Worm (Caenorhabditis elegans) whole organism, early embryonic: Measurements from ENCODE around the gene C17G1.2.

Source experiments
- B0310.2 ChIP-seq: sonication (generic microtip); optimal IDR thresholded peaks from 2 replicates; lab custom pipeline; 2016; ENCODE audit warnings: mild to moderate bottlenecking, missing genetic modification characterization, missing compliant biosample characterization
- F13C5.2 ChIP-seq: sonication (generic microtip); optimal IDR thresholded peaks from 2 replicates; lab custom pipeline; 2017; ENCODE audit warnings: mild to moderate bottlenecking, missing genetic modification characterization, inconsistent platforms, missing compliant biosample characterization
- aly-1 ChIP-seq: sonication (generic microtip); optimal IDR thresholded peaks from 2 replicates; lab custom pipeline; 2016; ENCODE audit warnings: missing genetic modification characterization, missing compliant biosample characterization
- ama-1 ChIP-seq: fragments of 150-350 bp; optimal IDR thresholded peaks from 2 replicates; lab custom pipeline; 2014
- ceh-13 ChIP-seq: fragments of 200-800 bp; sonication (Bioruptor generic); optimal IDR thresholded peaks from 2 replicates; lab custom pipeline; 2018; ENCODE audit warnings: mild to moderate bottlenecking, missing genetic modification characterization, missing compliant biosample characterization
- ceh-36 ChIP-seq: sonication (generic microtip); optimal IDR thresholded peaks from 2 replicates; lab custom pipeline; 2016; ENCODE audit warnings: missing genetic modification characterization, inconsistent platforms, missing compliant biosample characterization
- ets-7 ChIP-seq: sonication (generic microtip); optimal IDR thresholded peaks from 2 replicates; lab custom pipeline; 2016; ENCODE audit warnings: missing genotype, missing genetic modification characterization, missing compliant biosample characterization
- flt-1 ChIP-seq: fragments of 200-800 bp; sonication (Bioruptor generic); IDR thresholded peaks from 2 replicates; pipeline ENCODE4 v1.3.6; 2022; ENCODE audit warnings: missing genetic modification characterization, missing compliant biosample characterization
- hmbx-1 ChIP-seq: sonication (generic microtip); optimal IDR thresholded peaks from 2 replicates; lab custom pipeline; 2016; ENCODE audit warnings: mild to moderate bottlenecking, missing genetic modification characterization, missing compliant biosample characterization
- hmg-4 ChIP-seq: fragments of 200-800 bp; sonication (Bioruptor generic); optimal IDR thresholded peaks from 2 replicates; lab custom pipeline; 2018; ENCODE audit warnings: mild to moderate bottlenecking, missing genetic modification characterization, missing compliant biosample characterization
- hnd-1 ChIP-seq: sonication (generic microtip); optimal IDR thresholded peaks from 2 replicates; lab custom pipeline; 2016; ENCODE audit warnings: missing genetic modification characterization, missing compliant biosample characterization
- pes-1 ChIP-seq: fragments of 200-800 bp; sonication (Bioruptor generic); IDR thresholded peaks from 2 replicates; pipeline ENCODE4 v1.3.6; 2022; ENCODE audit warnings: missing genetic modification reagents, missing genetic modification characterization, missing compliant biosample characterization
- scrt-1 ChIP-seq: fragments of 200-800 bp; sonication (Bioruptor generic); IDR thresholded peaks from 2 replicates; pipeline ENCODE4 v1.3.6; 2022; ENCODE audit warnings: missing genetic modification characterization, missing compliant biosample characterization
- sea-1 ChIP-seq: fragments of 200-800 bp; sonication (Bioruptor generic); conservative IDR thresholded peaks from 2 replicates; pipeline ENCODE4 v1.3.6; 2022; ENCODE audit warnings: missing genetic modification characterization, missing compliant biosample characterization
- tbx-11 ChIP-seq: fragments of 200-800 bp; sonication (Bioruptor generic); IDR thresholded peaks from 2 replicates; pipeline ENCODE4 v1.3.6; 2022; ENCODE audit warnings: missing genetic modification characterization, missing compliant biosample characterization
- tbx-37 ChIP-seq: fragments of 200-800 bp; sonication (Bioruptor generic); conservative IDR thresholded peaks from 2 replicates; pipeline ENCODE4 v1.3.6; 2022; ENCODE audit warnings: missing genetic modification reagents, missing genetic modification characterization, missing compliant biosample characterization
- tra-4 ChIP-seq: sonication (generic microtip); optimal IDR thresholded peaks from 2 replicates; lab custom pipeline; 2017; ENCODE audit warnings: missing genetic modification characterization, missing compliant biosample characterization

Gene C17G1.2

ce11 chrX:9948528-9948927 is 27.2 kb downstream of the C17G1.2 start:
- no peak for TF ChIP-seq tra-4 (tag; lab: Kevin White, UChicago)
- TF ChIP-seq B0310.2 (tag; lab: Kevin White, UChicago): no peak
- no peak for TF ChIP-seq sea-1
- TF ChIP-seq pes-1: no peak

- no peak for TF ChIP-seq tra-4 (tag; lab: Kevin White, UChicago)
- no peak for TF ChIP-seq tbx-37 (GFP tag; lab: Robert Waterston, UW)
- TF ChIP-seq tbx-11 (GFP tag; lab: Robert Waterston, UW): no peak
- TF ChIP-seq scrt-1 (GFP tag; lab: Robert Waterston, UW): no peak
- TF ChIP-seq hmbx-1 (tag; lab: Kevin White, UChicago): no peak
- TF ChIP-seq pes-1: no peak
- TF ChIP-seq ceh-13: no peak
- no peak for TF ChIP-seq B0310.2 (tag; lab: Kevin White, UChicago)
- TF ChIP-seq flt-1: no peak
- TF ChIP-seq ama-1 (lab: Kevin White, UChicago): no peak
- TF ChIP-seq ets-7 (tag; lab: Kevin White, UChicago): no peak
- TF ChIP-seq sea-1: no peak
- no peak for TF ChIP-seq hmg-4 (GFP tag; lab: Kevin White, UChicago)
- no peak for TF ChIP-seq ceh-36 (tag; lab: Kevin White, UChicago)
- TF ChIP-seq F13C5.2: no peak
- no peak for TF ChIP-seq hnd-1
These were observed 27.6 kb downstream of the C17G1.2 start, which contains the start of gene nas-37 for ce11 chrX:9948963-9949362. Gene nas-37 (minus strand): TSS chrX:9949063.

ce11 chrX:9954483-9955041 is 33.2 kb downstream of the C17G1.2 start, which contains the start of gene cysl-1:
Gene cysl-1 (minus strand): TSS chrX:9954533.
- TF ChIP-seq flt-1 (no peak), ets-7 (tag; lab: Kevin White, UChicago) (no peak), ceh-13 (no peak), hmbx-1 (tag; lab: Kevin White, UChicago) (no peak), sea-1 (no peak), tbx-37 (GFP tag; lab: Robert Waterston, UW) (no peak), aly-1 (no peak), hmg-4 (GFP tag; lab: Kevin White, UChicago) (no peak), tbx-11 (GFP tag; lab: Robert Waterston, UW) (no peak), tra-4 (tag; lab: Kevin White, UChicago) (no peak), ceh-36 (tag; lab: Kevin White, UChicago) (no peak), hnd-1 (no peak)

- TF ChIP-seq scrt-1 (GFP tag; lab: Robert Waterston, UW): no peak
- TF ChIP-seq pes-1: no peak
- no peak for TF ChIP-seq sea-1
- no peak for TF ChIP-seq aly-1
- no peak for TF ChIP-seq tra-4 (tag; lab: Kevin White, UChicago)
- TF ChIP-seq hmg-4 (GFP tag; lab: Kevin White, UChicago): no peak
- TF ChIP-seq ceh-13: no peak
- no peak for TF ChIP-seq hmbx-1 (tag; lab: Kevin White, UChicago)
- no peak for TF ChIP-seq F13C5.2
- TF ChIP-seq flt-1: no peak
- TF ChIP-seq ama-1 (lab: Kevin White, UChicago): no peak
- TF ChIP-seq ceh-36 (tag; lab: Kevin White, UChicago): no peak
- TF ChIP-seq tbx-37 (GFP tag; lab: Robert Waterston, UW): no peak
- no peak for TF ChIP-seq ets-7 (tag; lab: Kevin White, UChicago)
- TF ChIP-seq hnd-1: no peak
- TF ChIP-seq B0310.2 (tag; lab: Kevin White, UChicago): no peak
- TF ChIP-seq tbx-11 (GFP tag; lab: Robert Waterston, UW): no peak
These were observed 34.7 kb downstream of the C17G1.2 start for ce11 chrX:9956052-9956451.

- TF ChIP-seq ama-1 (lab: Kevin White, UChicago): no peak
These were observed 36.1 kb downstream of the C17G1.2 start for ce11 chrX:9957449-9957848.

ce11 chrX:9958561-9958960 is 37.2 kb downstream of the C17G1.2 start, which contains the start of gene ZC506.1:
Gene ZC506.1 (plus strand): TSS chrX:9958960.
- TF ChIP-seq hnd-1: no peak
- TF ChIP-seq ama-1 (lab: Kevin White, UChicago): no peak
- TF ChIP-seq hmg-4 (GFP tag; lab: Kevin White, UChicago): peak; percentile 68
- peak; percentile 36 for TF ChIP-seq ets-7 (tag; lab: Kevin White, UChicago)
- TF ChIP-seq tra-4 (tag; lab: Kevin White, UChicago): no peak
- TF ChIP-seq sea-1: no peak
- TF ChIP-seq hmbx-1 (tag; lab: Kevin White, UChicago): no peak
- peak; percentile 93 for TF ChIP-seq F13C5.2
- TF ChIP-seq B0310.2 (tag; lab: Kevin White, UChicago): peak; percentile 4
- TF ChIP-seq scrt-1 (GFP tag; lab: Robert Waterston, UW): no peak
- TF ChIP-seq ceh-36 (tag; lab: Kevin White, UChicago): no peak
- peak; percentile 52; the same call in 1 of the 2 replicates for TF ChIP-seq tbx-11 (GFP tag; lab: Robert Waterston, UW)
- TF ChIP-seq flt-1: peak; percentile 44; the same call in 1 of the 2 replicates
- TF ChIP-seq tbx-37 (GFP tag; lab: Robert Waterston, UW): no peak
- TF ChIP-seq aly-1: no peak
- no peak for TF ChIP-seq ceh-13
- TF ChIP-seq pes-1: no peak

ce11 chrX:9962535-9962934 is 41.2 kb downstream of the C17G1.2 start:
- TF ChIP-seq hmbx-1 (tag; lab: Kevin White, UChicago) (no peak), ceh-13 (no peak), tbx-11 (GFP tag; lab: Robert Waterston, UW) (no peak), ama-1 (lab: Kevin White, UChicago) (no peak), tbx-37 (GFP tag; lab: Robert Waterston, UW) (no peak), ceh-36 (tag; lab: Kevin White, UChicago) (no peak), flt-1 (no peak), scrt-1 (GFP tag; lab: Robert Waterston, UW) (no peak), hnd-1 (no peak), hmg-4 (GFP tag; lab: Kevin White, UChicago) (no peak), aly-1 (no peak), ets-7 (tag; lab: Kevin White, UChicago) (no peak), sea-1 (no peak), tra-4 (tag; lab: Kevin White, UChicago) (no peak), pes-1 (no peak), F13C5.2 (no peak), B0310.2 (tag; lab: Kevin White, UChicago) (no peak)
